Fruit fly (Drosophila melanogaster): ENCODE data around the gene CG43610.

CG43610 gene

DNA sequence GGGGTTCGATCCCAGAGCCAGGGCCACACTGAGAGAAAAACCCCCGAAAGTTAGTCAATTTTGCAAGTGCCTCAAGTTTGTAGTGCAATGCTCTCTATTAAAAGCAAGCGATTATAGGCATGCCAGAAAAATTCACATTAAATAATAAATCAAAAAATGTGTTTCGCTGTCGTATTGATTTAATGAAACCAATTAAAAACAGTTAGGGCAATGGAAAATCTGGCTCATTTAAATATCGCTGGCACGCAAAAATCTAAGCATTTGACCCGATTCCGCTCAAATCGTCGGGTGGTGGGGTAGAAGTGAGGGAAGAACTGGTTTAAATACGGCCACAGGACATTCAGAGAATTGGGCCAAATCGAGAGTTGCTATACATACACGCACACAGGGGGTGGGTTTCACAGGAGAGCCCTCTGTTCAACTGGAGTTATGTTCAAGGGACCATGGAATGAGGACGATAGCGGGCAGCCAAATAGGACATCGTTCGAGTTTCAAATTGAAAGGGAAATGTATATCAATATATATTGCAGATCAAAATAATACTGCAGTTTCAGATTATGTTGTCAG lies 4.0 kb upstream of the CG43610 start:
- TF ChIP-seq noc (tag; optimal IDR thresholded peaks at IDR 0.05), result no peak

DNA sequence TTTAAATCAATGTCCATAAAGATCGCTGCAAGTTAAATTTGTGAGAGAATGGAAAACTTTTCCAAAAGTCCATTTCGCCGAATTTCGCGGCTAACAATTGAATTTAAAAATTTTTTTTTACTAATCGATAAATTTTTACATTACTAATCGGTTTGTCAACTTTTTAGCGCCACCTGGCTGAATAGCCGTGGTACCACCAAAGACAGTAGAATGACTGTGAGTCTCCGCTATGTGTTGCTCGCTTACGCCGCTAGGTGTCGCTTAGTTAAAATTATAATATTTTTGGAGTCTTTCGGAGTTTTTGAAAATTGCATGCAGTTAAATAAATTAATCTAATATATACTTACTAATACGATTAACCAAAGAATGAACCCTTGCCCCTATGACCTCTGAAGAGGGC lies 1.6 kb upstream of the CG43610 start:
- no peak for TF ChIP-seq noc (tag; optimal IDR thresholded peaks at IDR 0.05)

DNA sequence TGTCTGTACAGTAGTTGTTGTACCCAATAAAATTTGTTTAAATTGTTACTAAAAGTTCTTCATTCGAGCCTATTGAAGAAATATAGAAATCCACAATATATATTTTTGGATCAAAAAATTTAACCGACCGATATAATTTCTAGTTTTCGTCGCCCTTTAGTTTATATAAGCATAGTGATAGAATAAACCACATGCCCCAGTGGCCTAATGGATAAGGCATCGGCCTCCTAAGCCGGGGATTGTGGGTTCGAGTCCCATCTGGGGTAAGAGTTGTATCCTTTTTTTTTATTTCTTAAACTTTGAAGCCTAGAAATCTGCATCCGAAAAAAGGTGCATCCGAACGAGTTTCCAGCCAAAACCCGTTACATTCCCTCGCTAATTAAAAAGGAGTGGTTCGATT lies 555 bp downstream of the CG43610 start:
- no peak for TF ChIP-seq noc (tag; optimal IDR thresholded peaks at IDR 0.05)

DNA sequence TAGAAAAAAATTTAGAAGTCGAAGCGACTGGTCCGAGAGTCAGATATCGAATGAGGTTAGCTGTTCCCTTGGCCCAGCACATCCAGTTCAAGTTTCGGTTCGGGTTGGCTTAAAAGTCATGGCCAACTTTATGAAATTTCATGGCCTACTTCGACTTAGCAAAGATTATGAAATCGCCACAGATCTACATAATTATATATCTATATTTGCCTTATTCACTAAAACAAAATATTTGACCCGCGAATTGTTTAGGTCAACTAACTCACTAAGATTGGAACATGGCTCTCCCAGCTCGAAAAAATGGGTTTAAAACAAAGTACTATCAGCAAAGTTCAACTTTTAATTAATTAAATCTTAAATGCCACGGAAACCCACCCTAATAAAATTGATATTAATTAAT lies 1.8 kb downstream of the CG43610 start, which contains the start of gene CG17376:
CG17376 (minus strand) TSS at position 101 of the 400 bp plus-strand sequence.
- no peak for TF ChIP-seq noc (tag; optimal IDR thresholded peaks at IDR 0.05)

DNA sequence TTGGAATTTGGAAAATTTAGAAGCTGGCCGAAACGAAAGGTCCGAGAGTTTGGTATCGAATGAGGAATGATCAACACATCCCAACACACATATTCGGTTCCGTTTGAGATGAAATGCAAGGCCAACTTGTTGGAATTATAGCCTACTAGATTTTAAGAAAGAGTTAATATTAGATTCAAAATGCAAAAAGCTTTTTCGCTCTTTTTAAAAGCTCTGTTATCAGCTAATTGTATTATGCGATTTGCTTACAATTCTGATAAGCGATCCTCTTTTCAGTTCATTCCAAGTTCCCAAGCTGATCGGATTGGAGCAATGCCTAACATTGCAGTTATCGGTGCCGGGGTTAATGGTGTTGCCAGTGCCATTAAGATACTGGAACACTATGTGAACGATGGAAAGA lies 3.7 kb downstream of the CG43610 start, which contains the start of the genes CG17377 and Daao2:
CG17377 (minus strand) TSS at position 101 of the 400 bp plus-strand sequence.
Daao2 (plus strand) TSS at position 272 of the 400 bp plus-strand sequence.
- TF ChIP-seq noc (tag; optimal IDR thresholded peaks at IDR 0.05), result no peak

DNA sequence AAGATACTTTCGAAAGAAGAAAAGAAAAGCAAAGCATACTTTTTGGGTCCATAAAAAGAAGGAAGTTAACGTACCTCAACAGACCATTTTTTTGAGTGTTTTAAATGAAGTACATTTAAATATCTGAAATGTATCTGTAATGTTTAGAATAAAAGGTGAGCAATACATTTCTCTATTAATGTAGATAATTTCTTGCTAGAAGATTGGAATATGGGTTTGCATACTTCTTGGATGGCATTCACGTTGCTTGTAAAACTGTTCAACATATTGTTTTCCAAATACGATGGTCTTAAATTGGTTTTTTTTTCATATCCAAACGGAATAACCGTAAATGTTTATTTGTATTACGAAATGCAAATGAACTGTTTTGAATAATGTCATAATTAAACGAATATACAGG lies 6.8 kb downstream of the CG43610 start, which contains the start of gene CG17375:
CG17375 (minus strand) TSS at position 10 of the 400 bp plus-strand sequence.
- TF ChIP-seq noc (tag; optimal IDR thresholded peaks at IDR 0.05), result no peak

DNA sequence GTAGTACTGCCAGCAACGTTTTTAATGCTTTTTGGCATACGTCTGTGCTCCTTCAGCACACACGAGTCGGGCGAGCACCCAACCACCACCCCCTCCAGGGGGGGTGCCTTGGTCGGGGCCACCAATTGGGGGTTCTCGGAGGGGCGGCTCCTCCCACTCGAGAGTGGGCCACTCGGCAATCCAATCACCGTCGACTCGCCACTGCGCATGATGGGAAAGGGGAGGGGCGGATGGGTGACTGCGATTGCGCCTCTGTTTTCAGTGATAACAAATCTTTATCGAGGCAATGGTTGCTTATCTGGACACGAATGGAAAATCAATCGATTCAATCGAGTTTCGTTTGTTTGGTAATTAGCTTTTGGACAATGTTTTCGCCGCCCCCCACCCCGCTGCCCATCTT lies 18.5 kb downstream of the CG43610 start:
- no peak for TF ChIP-seq noc (tag; optimal IDR thresholded peaks at IDR 0.05)

DNA sequence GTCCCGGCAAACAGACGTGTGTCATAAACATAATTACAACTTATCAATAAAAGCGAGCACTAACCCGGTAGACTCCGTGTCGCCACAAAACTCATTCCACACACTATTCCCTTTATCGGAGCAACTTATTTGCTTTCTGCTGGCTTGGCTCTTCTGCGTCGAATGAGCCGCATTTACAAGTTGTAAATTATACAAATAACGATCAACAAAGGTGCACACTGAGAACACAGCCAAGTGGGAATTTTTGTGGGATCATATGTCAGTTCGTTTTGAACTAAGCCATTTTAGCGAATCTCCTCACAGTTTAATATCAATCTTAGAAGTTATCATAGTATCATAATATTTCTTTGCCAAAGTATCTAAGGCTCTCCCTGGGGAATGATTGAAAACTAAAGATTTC lies 19.4 kb downstream of the CG43610 start:
- TF ChIP-seq noc (tag; optimal IDR thresholded peaks at IDR 0.05), result no peak

DNA sequence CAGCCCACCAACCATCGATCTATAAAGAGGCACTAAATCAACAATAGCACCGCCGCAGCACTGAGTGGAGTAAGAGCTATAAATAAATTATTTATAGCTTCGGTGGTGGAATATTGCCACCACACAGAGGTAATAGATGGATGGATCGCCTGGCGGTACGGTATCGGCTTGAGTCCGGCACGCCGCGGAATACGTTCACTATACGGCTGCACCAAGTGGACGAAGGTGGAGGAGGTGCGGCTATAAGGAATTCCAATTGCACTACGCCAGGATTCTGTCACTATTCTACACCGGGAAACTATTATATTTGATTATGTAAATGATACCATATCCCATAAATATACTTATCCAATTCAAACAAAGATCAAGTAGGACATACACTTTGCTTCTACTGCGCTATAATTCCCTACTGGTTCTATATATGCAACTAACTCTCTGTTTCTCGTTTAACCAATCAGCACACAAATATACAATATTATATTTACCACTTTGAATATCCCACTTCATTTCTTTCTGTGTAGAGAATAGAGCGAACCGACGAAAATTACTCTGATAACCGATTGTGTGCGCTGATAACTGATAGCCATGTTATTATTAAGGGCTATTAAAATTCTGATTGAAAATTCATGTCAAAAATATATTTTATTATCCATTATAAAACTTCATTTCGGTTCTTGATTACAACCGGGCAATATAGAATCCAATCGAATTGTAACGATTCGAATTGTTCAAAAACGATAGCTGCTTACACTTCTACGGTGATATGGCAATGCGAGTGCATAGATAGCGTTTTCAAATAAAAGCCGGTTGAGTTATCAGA lies 20.4 kb downstream of the CG43610 start:
- TF ChIP-seq noc (tag; optimal IDR thresholded peaks at IDR 0.05), result peak; percentile 15

DNA sequence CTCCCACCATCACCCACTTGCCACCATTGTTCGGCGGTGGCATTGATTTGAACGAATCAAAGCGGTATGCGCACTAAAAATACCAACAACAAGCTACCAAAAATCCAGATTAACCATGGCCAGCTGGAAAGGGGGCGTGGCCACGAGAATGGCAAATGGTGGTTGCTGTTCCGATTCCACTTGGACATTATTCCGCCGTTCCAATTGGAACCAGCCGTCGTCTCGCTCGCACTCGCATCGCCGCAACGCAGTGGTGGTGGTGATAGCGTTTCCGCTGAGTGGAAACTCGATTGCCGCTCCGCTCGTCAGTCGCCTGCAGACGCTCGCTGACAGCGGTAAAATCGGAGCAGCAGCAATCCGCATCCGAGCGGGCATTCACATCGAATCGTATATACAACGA lies 22.6 kb downstream of the CG43610 start, which contains the start of gene sens-2:
sens-2 (plus strand) TSS at position 304 of the 400 bp plus-strand sequence.
- TF ChIP-seq noc (tag; optimal IDR thresholded peaks at IDR 0.05), result no peak

DNA sequence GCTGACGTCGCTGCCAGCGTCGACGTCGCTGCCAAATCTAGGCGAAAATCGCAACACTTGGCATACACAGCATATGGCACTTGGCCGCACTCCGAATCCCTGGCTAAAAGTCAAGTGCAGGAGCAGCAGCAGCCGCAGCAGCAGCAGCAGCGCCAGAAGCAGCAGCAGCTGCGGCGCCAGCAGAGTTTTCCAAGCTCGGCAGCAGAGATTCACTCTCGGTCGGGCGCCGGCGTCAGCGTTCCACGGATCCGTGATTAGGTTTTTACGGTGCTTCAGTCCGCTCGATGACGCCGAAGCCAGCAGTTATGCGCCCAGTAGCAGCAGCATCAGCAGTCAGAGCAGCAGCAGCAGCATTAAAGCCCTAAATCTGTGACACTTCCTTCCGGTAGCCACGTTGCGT lies 23.0 kb downstream of the CG43610 start:
- TF ChIP-seq noc (tag; optimal IDR thresholded peaks at IDR 0.05), result no peak

DNA sequence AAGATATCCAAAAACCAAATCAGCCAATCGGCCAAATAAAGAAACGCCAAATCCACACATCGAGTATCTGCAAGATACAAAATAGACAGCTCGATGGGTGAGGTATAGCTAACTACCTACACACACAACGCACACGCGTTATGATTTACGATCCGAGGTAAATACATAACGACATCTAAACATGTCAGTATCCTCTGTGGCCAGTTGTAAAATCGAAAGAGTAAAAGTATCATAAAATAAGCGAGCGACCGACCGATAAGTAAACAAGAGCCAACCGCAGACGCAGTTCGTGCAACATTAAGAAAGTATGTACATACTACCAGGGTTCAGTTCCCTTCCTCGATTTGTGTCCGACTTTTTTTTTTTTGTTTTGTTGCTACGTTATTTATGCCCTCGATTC lies 27.3 kb downstream of the CG43610 start:
- TF ChIP-seq noc (tag; optimal IDR thresholded peaks at IDR 0.05), result no peak

DNA sequence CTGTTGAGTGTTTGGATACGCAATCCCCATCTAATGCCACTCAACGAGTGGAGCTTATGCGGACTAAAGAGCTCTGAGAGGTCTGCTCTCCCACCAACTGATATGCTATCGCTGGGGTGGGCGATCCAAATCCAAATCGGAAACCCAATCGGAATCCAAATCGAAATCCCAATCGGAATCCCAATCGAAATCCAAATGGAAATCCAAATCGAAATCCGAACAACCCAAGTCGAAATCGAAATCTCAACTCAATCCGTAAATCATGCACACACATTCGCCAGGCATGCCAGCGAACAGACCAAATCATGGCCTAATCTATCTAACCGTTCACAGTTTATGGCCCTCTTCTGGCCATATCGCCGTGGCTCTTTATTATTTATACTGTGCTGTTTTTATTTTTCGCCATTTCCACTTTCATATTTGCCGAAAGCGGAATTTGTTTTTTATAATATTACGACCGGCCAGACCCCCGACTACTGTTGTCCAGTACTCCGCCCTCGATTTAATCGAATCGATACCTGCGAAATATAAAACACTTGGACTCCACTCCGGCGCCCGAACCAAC lies 28.6 kb downstream of the CG43610 start:
- peak; percentile 73 for TF ChIP-seq noc (tag; optimal IDR thresholded peaks at IDR 0.05)

DNA sequence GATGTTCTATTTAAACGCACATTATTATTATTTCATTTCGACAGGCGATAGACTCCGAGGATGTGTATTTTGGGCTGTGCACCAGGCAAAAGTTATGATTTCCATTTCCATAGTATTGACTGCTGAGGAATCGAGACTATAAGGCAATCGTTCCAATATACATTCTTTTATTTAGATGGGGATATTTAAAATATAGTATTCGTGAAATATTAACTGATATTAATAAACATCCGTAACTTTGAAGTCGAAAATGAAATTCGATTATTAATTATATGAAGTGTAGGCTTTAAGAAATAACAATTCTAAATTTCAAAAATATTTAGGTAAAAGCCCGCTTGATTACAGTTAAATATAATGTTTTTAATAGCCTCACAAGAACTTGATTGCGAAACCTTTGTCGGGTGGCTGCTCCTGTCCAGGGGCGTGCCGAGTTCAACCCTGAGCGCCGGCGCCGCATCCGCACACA lies 31.3 kb downstream of the CG43610 start:
- TF ChIP-seq noc (tag; optimal IDR thresholded peaks at IDR 0.05), result no peak

DNA sequence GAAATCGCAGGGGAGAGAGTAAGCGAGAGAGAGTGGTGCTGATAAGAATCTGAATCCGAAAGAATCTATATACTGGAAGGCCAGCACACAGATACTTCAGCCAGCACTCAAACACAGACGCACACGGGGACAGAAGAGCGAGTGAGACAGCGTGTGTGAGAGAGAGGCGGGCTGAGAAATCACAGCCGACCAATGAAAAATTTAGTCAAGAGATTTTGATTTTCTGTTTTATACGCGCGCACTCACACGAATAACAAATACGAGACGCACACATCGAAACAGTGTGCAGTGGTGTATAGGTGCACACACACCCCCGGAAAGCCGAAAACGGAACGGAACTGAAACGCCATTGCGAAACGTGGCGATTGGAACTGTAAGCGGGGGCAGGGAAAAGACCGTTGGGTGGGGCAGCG lies 34.7 kb downstream of the CG43610 start:
- no peak for TF ChIP-seq noc (tag; optimal IDR thresholded peaks at IDR 0.05)

DNA sequence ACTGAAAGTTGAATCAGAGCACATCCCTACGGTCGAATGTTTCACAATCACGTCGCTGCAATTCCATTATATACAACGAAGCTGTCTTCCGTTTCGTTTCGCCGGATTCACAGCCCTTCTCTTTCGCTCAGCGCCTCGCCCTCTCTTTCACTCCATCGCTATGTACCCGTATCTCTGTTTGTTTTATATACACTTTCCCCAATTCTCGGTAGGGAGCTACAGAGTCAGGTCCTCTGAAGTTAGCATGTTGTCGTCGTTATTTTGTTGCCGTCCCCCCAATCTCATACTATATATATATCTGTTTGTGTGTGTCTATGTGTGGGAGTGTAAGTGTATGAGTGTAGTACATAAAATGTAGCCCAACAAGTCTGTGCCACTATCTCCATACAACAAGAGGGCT lies 37.1 kb downstream of the CG43610 start:
- TF ChIP-seq noc (tag; optimal IDR thresholded peaks at IDR 0.05), result no peak

DNA sequence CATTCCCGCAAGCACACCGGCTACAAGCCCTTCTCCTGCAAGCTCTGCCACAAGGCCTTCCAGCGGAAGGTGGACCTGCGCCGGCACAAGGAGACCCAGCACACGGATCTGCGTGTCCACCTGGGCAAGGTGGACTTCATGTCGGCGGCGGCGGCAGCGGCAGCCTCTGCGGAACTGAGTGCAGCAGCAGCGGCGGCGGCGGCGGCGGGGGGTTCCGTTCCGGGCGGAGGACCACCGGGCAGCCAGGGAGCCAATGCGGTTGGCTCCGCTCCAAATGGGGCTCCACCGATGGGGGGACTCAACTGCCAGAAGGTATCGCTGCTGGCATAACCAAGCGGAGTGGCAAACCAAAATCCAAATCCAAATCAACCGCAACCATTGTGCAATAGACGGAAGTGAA lies 38.8 kb downstream of the CG43610 start:
- TF ChIP-seq noc (tag; optimal IDR thresholded peaks at IDR 0.05), result no peak
